Worm (Caenorhabditis elegans) whole organism, late embryonic: ENCODE data around the gene irld-42.

Experiments used
- F13H6.1 ChIP-seq: sonication (generic microtip); optimal IDR thresholded peaks from 2 replicates; lab custom pipeline; 2016; ENCODE audit warnings: missing genetic modification characterization, missing compliant biosample characterization
- ceh-18 ChIP-seq: sonication (generic microtip); optimal IDR thresholded peaks from 2 replicates; lab custom pipeline; 2016; ENCODE audit warnings: missing genetic modification characterization, missing compliant biosample characterization
- dmd-4 ChIP-seq: sonication (generic microtip); optimal IDR thresholded peaks from 2 replicates; lab custom pipeline; 2016; ENCODE audit warnings: borderline replicate concordance, missing genetic modification characterization, missing compliant biosample characterization
- elt-4 ChIP-seq: sonication (generic microtip); optimal IDR thresholded peaks from 2 replicates; lab custom pipeline; 2016; ENCODE audit warnings: missing genetic modification characterization, missing compliant biosample characterization
- fax-1 ChIP-seq: sonication (generic microtip); optimal IDR thresholded peaks from 2 replicates; lab custom pipeline; 2016; ENCODE audit warnings: missing genotype, missing genetic modification characterization, missing compliant biosample characterization
- fkh-10 ChIP-seq: fragments of 150-350 bp; optimal IDR thresholded peaks from 2 replicates; lab custom pipeline; 2014; ENCODE audit warnings: missing biosample characterization, missing genetic modification reagents, missing genetic modification characterization
- nfya-1 ChIP-seq: sonication (generic microtip); optimal IDR thresholded peaks from 2 replicates; lab custom pipeline; 2017; ENCODE audit warnings: missing genetic modification characterization, mild to moderate bottlenecking, missing compliant biosample characterization, antibody characterized with exemption, moderate library complexity
- nhr-11 ChIP-seq: fragments of 150-350 bp; optimal IDR thresholded peaks from 2 replicates; lab custom pipeline; 2014; ENCODE audit warnings: missing biosample characterization, missing genetic modification characterization
- pag-3 ChIP-seq: sonication (generic microtip); optimal IDR thresholded peaks from 2 replicates; lab custom pipeline; 2016; ENCODE audit warnings: missing compliant biosample characterization, missing genetic modification characterization, borderline replicate concordance
- pha-4 ChIP-seq: fragments of 150-350 bp; optimal IDR thresholded peaks from 2 replicates; lab custom pipeline; 2018; ENCODE audit warnings: missing biosample characterization, missing genetic modification reagents, missing genetic modification characterization
- pqm-1 ChIP-seq: sonication (generic microtip); optimal IDR thresholded peaks from 2 replicates; lab custom pipeline; 2016; ENCODE audit warnings: missing genetic modification characterization, missing compliant biosample characterization
- ref-2 ChIP-seq: sonication (generic microtip); optimal IDR thresholded peaks from 2 replicates; lab custom pipeline; 2016; ENCODE audit warnings: missing genetic modification characterization, missing compliant biosample characterization
- sox-2 ChIP-seq: fragments of 200-800 bp; sonication (Bioruptor generic); IDR thresholded peaks from 2 replicates; pipeline ENCODE4 v1.3.6; 2022; ENCODE audit warnings: missing genetic modification reagents, missing genetic modification characterization, missing compliant biosample characterization
- ttx-3 ChIP-seq: sonication (generic microtip); optimal IDR thresholded peaks from 2 replicates; lab custom pipeline; 2016; ENCODE audit warnings: missing genetic modification reagents, missing genetic modification characterization, missing compliant biosample characterization

- TF ChIP-seq ceh-18 (tag; lab: Kevin White, UChicago) (no peak), ttx-3 (tag; lab: Kevin White, UChicago) (no peak), fax-1 (no peak), nhr-11 (tag; lab: Kevin White, UChicago) (no peak), elt-4 (no peak), pha-4 (tag; lab: Kevin White, UChicago) (no peak), dmd-4 (tag; lab: Kevin White, UChicago) (no peak), F13H6.1 (no peak), pqm-1 (tag; lab: Kevin White, UChicago) (no peak), nfya-1 (tag; lab: Kevin White, UChicago) (no peak), pag-3 (tag; lab: Kevin White, UChicago) (no peak), ref-2 (tag; lab: Kevin White, UChicago) (no peak), sox-2 (GFP tag; lab: Robert Waterston, UW) (no peak), fkh-10 (no peak)
Observed at ce11 chrV:1631717-1632116, 36.6 kb upstream of the irld-42 start, which contains the start of gene irld-17.
